Worm (Caenorhabditis elegans): ENCODE measurements around the gene thn-2.

Gene thn-2

ce11 chrIV:12416629-12417404, 33.8 kb downstream of the thn-2 start:
- no peak for TF ChIP-seq ama-1 (optimal IDR thresholded peaks at IDR 0.05)
- no peak for TF ChIP-seq lin-13 (GFP tag; optimal IDR thresholded peaks at IDR 0.05)
- TF ChIP-seq nhr-84 (tag; optimal IDR thresholded peaks at IDR 0.05) = no peak
- no peak for TF ChIP-seq ceh-88 (GFP tag; IDR thresholded peaks at IDR 0.05)
- TF ChIP-seq ceh-82 (tag; optimal IDR thresholded peaks at IDR 0.05) = no peak
- no peak for TF ChIP-seq swsn-7 (tag; optimal IDR thresholded peaks at IDR 0.05)
- TF ChIP-seq pag-3 (tag; optimal IDR thresholded peaks at IDR 0.05; ENCODE audit: borderline replicate concordance, insufficient read depth) = no peak
- TF ChIP-seq efl-1 (optimal IDR thresholded peaks at IDR 0.05) = peak in 1 of 2 experiments; percentile 10
- peak in 1 of 2 experiments; percentile 87 for TF ChIP-seq efl-1 (GFP tag; optimal IDR thresholded peaks at IDR 0.05 in 1 of 2)
- no peak for TF ChIP-seq zip-4 (GFP tag; optimal IDR thresholded peaks at IDR 0.05)
- peak; percentile 34 for TF ChIP-seq nhr-19 (GFP tag; conservative IDR thresholded peaks at IDR 0.05)
- TF ChIP-seq unc-62 (GFP tag; optimal IDR thresholded peaks at IDR 0.05) = no peak
- TF ChIP-seq rnt-1 (tag; optimal IDR thresholded peaks at IDR 0.05) = peak; percentile 21
- no peak for TF ChIP-seq sptf-1 (tag; optimal IDR thresholded peaks at IDR 0.05)
- no peak for TF ChIP-seq ceh-90 (tag; optimal IDR thresholded peaks at IDR 0.05)
- no peak for TF ChIP-seq pqm-1 (tag; optimal IDR thresholded peaks at IDR 0.05)
- no peak for TF ChIP-seq C34B4.2 (tag; optimal IDR thresholded peaks at IDR 0.05)
- TF ChIP-seq Y116A8C.19 (tag; optimal IDR thresholded peaks at IDR 0.05; ENCODE audit: borderline replicate concordance) = no peak
- TF ChIP-seq nhr-71 (tag; optimal IDR thresholded peaks at IDR 0.05) = peak; percentile 13
- TF ChIP-seq lsy-2 (tag; optimal IDR thresholded peaks at IDR 0.05) = peak in 1 of 2 experiments; percentile 24
- TF ChIP-seq lin-15B (tag; optimal IDR thresholded peaks at IDR 0.05) = no peak
- TF ChIP-seq jun-1 (tag; optimal IDR thresholded peaks at IDR 0.05) = no peak
- TF ChIP-seq fos-1 (tag; optimal IDR thresholded peaks at IDR 0.05) = no peak
- TF ChIP-seq lin-35 (GFP tag; optimal IDR thresholded peaks at IDR 0.05) = peak in 1 of 2 experiments; percentile 10
- TF ChIP-seq mdl-1 (tag; optimal IDR thresholded peaks at IDR 0.05) = no peak
- TF ChIP-seq sup-37 (GFP tag; optimal IDR thresholded peaks at IDR 0.05) = no peak

- no peak for TF ChIP-seq nhr-84 (tag; optimal IDR thresholded peaks at IDR 0.05)
- no peak for TF ChIP-seq snpc-4 (tag; optimal IDR thresholded peaks at IDR 0.05)
- peak; percentile 49 for TF ChIP-seq nhr-47 (tag; optimal IDR thresholded peaks at IDR 0.05)
- TF ChIP-seq ceh-90 (tag; optimal IDR thresholded peaks at IDR 0.05) = no peak
- TF ChIP-seq nhr-71 (tag; optimal IDR thresholded peaks at IDR 0.05) = peak; percentile 65
- TF ChIP-seq elt-3 (tag; optimal IDR thresholded peaks at IDR 0.05) = peak in 1 of 6 experiments; percentile 43
- TF ChIP-seq mef-2 (tag; optimal IDR thresholded peaks at IDR 0.05) = peak; percentile 4
- TF ChIP-seq C04F5.9 (tag; optimal IDR thresholded peaks at IDR 0.05) = no peak
- no peak for TF ChIP-seq nhr-28 (tag; optimal IDR thresholded peaks at IDR 0.05)
- TF ChIP-seq lin-13 (GFP tag; optimal IDR thresholded peaks at IDR 0.05) = no peak
- TF ChIP-seq nhr-77 (tag; optimal IDR thresholded peaks at IDR 0.05) = peak; percentile 28
- peak; percentile 41 for TF ChIP-seq C16A3.4 (tag; optimal IDR thresholded peaks at IDR 0.05)
- TF ChIP-seq tbx-2 (tag; optimal IDR thresholded peaks at IDR 0.05) = peak; percentile 29
- TF ChIP-seq lin-35 (GFP tag; optimal IDR thresholded peaks at IDR 0.05) = peak; percentile 25 to 69
- TF ChIP-seq jun-1 (tag; optimal IDR thresholded peaks at IDR 0.05) = no peak
- TF ChIP-seq hpl-2 (GFP tag; optimal IDR thresholded peaks at IDR 0.05) = no peak
- peak; percentile 24 for TF ChIP-seq xbp-1 (tag; optimal IDR thresholded peaks at IDR 0.05)
- TF ChIP-seq fkh-10 (GFP tag; optimal IDR thresholded peaks at IDR 0.05) = no peak
- no peak for TF ChIP-seq ama-1 (optimal IDR thresholded peaks at IDR 0.05)
- no peak for TF ChIP-seq blmp-1 (tag; optimal IDR thresholded peaks at IDR 0.05)
- no peak for TF ChIP-seq unc-86 (tag; optimal IDR thresholded peaks at IDR 0.05)
- no peak for TF ChIP-seq fkh-4 (tag; optimal IDR thresholded peaks at IDR 0.05; ENCODE audit: borderline replicate concordance)
- TF ChIP-seq mab-9 (GFP tag; IDR thresholded peaks at IDR 0.05) = no peak
- TF ChIP-seq rnt-1 (tag; optimal IDR thresholded peaks at IDR 0.05) = peak; percentile 4
- no peak for TF ChIP-seq sox-4 (tag; optimal IDR thresholded peaks at IDR 0.05)
- TF ChIP-seq hlh-17 (GFP tag; optimal IDR thresholded peaks at IDR 0.05; ENCODE audit: borderline replicate concordance) = no peak
- peak; percentile 30 for TF ChIP-seq elt-2 (tag; optimal IDR thresholded peaks at IDR 0.05)
- no peak for TF ChIP-seq fos-1 (tag; optimal IDR thresholded peaks at IDR 0.05)
- TF ChIP-seq lin-14 (GFP tag; optimal IDR thresholded peaks at IDR 0.05) = peak; percentile 62
- peak; percentile 72 for TF ChIP-seq nhr-85 (tag)
- no peak for TF ChIP-seq pag-3 (tag; optimal IDR thresholded peaks at IDR 0.05; ENCODE audit: borderline replicate concordance, insufficient read depth)
- no peak for TF ChIP-seq lin-39 (tag; optimal IDR thresholded peaks at IDR 0.05)
- no peak for TF ChIP-seq unc-130 (tag; optimal IDR thresholded peaks at IDR 0.05)
These were observed 34.7 kb downstream of the thn-2 start, which contains the start of gene F08G5.3 for ce11 chrIV:12417536-12418195. F08G5.3 (minus strand) TSS chrIV:12417586.
